Fruit fly (Drosophila melanogaster): Measurements from ENCODE around the gene red.

- TF ChIP-seq Crg-1 (GFP tag; optimal IDR thresholded peaks at IDR 0.05) (no peak), CG11617 (GFP tag; optimal IDR thresholded peaks at IDR 0.05) (no peak), CG5204 (GFP tag; optimal IDR thresholded peaks at IDR 0.05) (peak; percentile 58), ovo (GFP tag; optimal IDR thresholded peaks at IDR 0.05) (peak; percentile 96), Mnt (GFP tag; optimal IDR thresholded peaks at IDR 0.05) (peak; percentile 37), bab1 (GFP tag; optimal IDR thresholded peaks at IDR 0.05) (no peak), tj (GFP tag; optimal IDR thresholded peaks at IDR 0.05) (no peak), cic (GFP tag; optimal IDR thresholded peaks at IDR 0.05) (peak; percentile 76), cnc (optimal IDR thresholded peaks at IDR 0.05) (no peak), CG1620 (GFP tag; optimal IDR thresholded peaks at IDR 0.05) (no peak), Clk (GFP tag; optimal IDR thresholded peaks at IDR 0.05) (no peak), CG7045 (GFP tag; optimal IDR thresholded peaks at IDR 0.05) (peak; percentile 39)
Measured at dm6 chr3R:14285059-14285953, 3.6 kb upstream of the red start.
